Worm (Caenorhabditis elegans) whole organism, L3 larva: ENCODE data around the gene Y39B6A.9.

Source experiments
- R02D3.7 ChIP-seq: fragments of 150-350 bp; optimal IDR thresholded peaks from 2 replicates; lab custom pipeline; 2014; ENCODE audit warnings: missing biosample characterization, missing genetic modification characterization
- ZK546.5 ChIP-seq: sonication (generic microtip); optimal IDR thresholded peaks from 2 replicates; lab custom pipeline; 2017; ENCODE audit warnings: missing biosample characterization, missing genetic modification characterization
- aly-2 ChIP-seq: fragments of 150-350 bp; optimal IDR thresholded peaks from 2 replicates; lab custom pipeline; 2014; ENCODE audit warnings: missing biosample characterization, missing genetic modification characterization
- ama-1 ChIP-seq: fragments of 150-350 bp; optimal IDR thresholded peaks from 2 replicates; lab custom pipeline; 2018
- ceh-16 ChIP-seq: sonication (generic microtip); optimal IDR thresholded peaks from 2 replicates; lab custom pipeline; 2017; ENCODE audit warnings: missing biosample characterization, missing genetic modification characterization
- ceh-28 ChIP-seq: fragments of 150-350 bp; optimal IDR thresholded peaks from 2 replicates; lab custom pipeline; 2014; ENCODE audit warnings: missing biosample characterization, missing genetic modification reagents, missing genetic modification characterization
- ceh-82 ChIP-seq: fragments of 150-350 bp; optimal IDR thresholded peaks from 2 replicates; lab custom pipeline; 2014; ENCODE audit warnings: missing biosample characterization, missing genetic modification characterization
- ceh-9 ChIP-seq: sonication (generic microtip); optimal IDR thresholded peaks from 2 replicates; lab custom pipeline; 2018; ENCODE audit warnings: missing biosample characterization, missing genetic modification characterization
- egl-5 ChIP-seq: fragments of 150-350 bp; optimal IDR thresholded peaks from 2 replicates; lab custom pipeline; 2017; ENCODE audit warnings: missing biosample characterization, missing genetic modification reagents, missing genetic modification characterization, inconsistent platforms
- elt-2 ChIP-seq: sonication (generic microtip); optimal IDR thresholded peaks from 2 replicates; lab custom pipeline; 2016; ENCODE audit warnings: missing genetic modification reagents, mild to moderate bottlenecking, missing genetic modification characterization, missing compliant biosample characterization
- eor-1 ChIP-seq, 2 experiments: fragments of 150-350 bp; optimal IDR thresholded peaks; 2 replicates each; lab custom pipeline; 2014 to 2018; ENCODE audit warnings: missing biosample characterization in 2 of 2, missing genetic modification characterization in 2 of 2
- fkh-10 ChIP-seq: sonication (generic microtip); optimal IDR thresholded peaks from 2 replicates; lab custom pipeline; 2017; ENCODE audit warnings: missing biosample characterization, missing genetic modification reagents, missing genetic modification characterization
- fos-1 ChIP-seq: fragments of 150-350 bp; optimal IDR thresholded peaks from 2 replicates; lab custom pipeline; 2014; ENCODE audit warnings: missing biosample characterization, missing genetic modification characterization
- hmg-11 ChIP-seq: sonication (generic microtip); optimal IDR thresholded peaks from 2 replicates; lab custom pipeline; 2016; ENCODE audit warnings: missing genetic modification characterization, missing compliant biosample characterization
- jun-1 ChIP-seq: fragments of 150-350 bp; optimal IDR thresholded peaks from 2 replicates; lab custom pipeline; 2014; ENCODE audit warnings: missing biosample characterization, missing genetic modification reagents, missing genetic modification characterization
- lin-15B ChIP-seq: fragments of 150-350 bp; optimal IDR thresholded peaks from 2 replicates; lab custom pipeline; 2014; ENCODE audit warnings: missing biosample characterization, missing genetic modification characterization
- lsy-12 ChIP-seq: sonication (generic microtip); optimal IDR thresholded peaks from 2 replicates; lab custom pipeline; 2016; ENCODE audit warnings: mild to moderate bottlenecking, missing genetic modification characterization, missing compliant biosample characterization
- mdl-1 ChIP-seq: fragments of 150-350 bp; optimal IDR thresholded peaks from 2 replicates; lab custom pipeline; 2014; ENCODE audit warnings: missing biosample characterization, missing genetic modification characterization
- nhr-11 ChIP-seq: fragments of 150-350 bp; optimal IDR thresholded peaks from 2 replicates; lab custom pipeline; 2014; ENCODE audit warnings: missing biosample characterization, missing genetic modification characterization
- nhr-237 ChIP-seq: fragments of 150-350 bp; optimal IDR thresholded peaks from 2 replicates; lab custom pipeline; 2014; ENCODE audit warnings: missing biosample characterization, missing genetic modification characterization
- nhr-25 ChIP-seq: sonication (generic microtip); optimal IDR thresholded peaks from 2 replicates; lab custom pipeline; 2017; ENCODE audit warnings: missing biosample characterization, missing genetic modification characterization
- nhr-28 ChIP-seq: fragments of 150-350 bp; optimal IDR thresholded peaks from 2 replicates; lab custom pipeline; 2014; ENCODE audit warnings: missing biosample characterization, missing genetic modification characterization
- nhr-43 ChIP-seq: sonication (generic microtip); optimal IDR thresholded peaks from 2 replicates; lab custom pipeline; 2016; ENCODE audit warnings: mild to moderate bottlenecking, missing genetic modification characterization, missing compliant biosample characterization; ENCODE audit not compliant: poor library complexity, severe bottlenecking
- nhr-67 ChIP-seq: fragments of 150-350 bp; optimal IDR thresholded peaks from 2 replicates; lab custom pipeline; 2014; ENCODE audit warnings: missing biosample characterization, missing genetic modification characterization
- nhr-77 ChIP-seq: fragments of 150-350 bp; optimal IDR thresholded peaks from 2 replicates; lab custom pipeline; 2014; ENCODE audit warnings: missing biosample characterization, missing genetic modification characterization
- pha-4 ChIP-seq: fragments of 150-350 bp; optimal IDR thresholded peaks from 2 replicates; lab custom pipeline; 2014; ENCODE audit warnings: missing biosample characterization, missing genetic modification reagents, missing genetic modification characterization
- pqm-1 ChIP-seq: fragments of 150-350 bp; optimal IDR thresholded peaks from 2 replicates; lab custom pipeline; 2017; ENCODE audit warnings: missing biosample characterization, missing genetic modification characterization, inconsistent platforms
- skn-1 ChIP-seq: fragments of 150-350 bp; optimal IDR thresholded peaks from 2 replicates; lab custom pipeline; 2014; ENCODE audit warnings: missing biosample characterization, missing genetic modification characterization
- snpc-4 ChIP-seq: fragments of 150-350 bp; optimal IDR thresholded peaks from 2 replicates; lab custom pipeline; 2014; ENCODE audit warnings: missing biosample characterization, missing genetic modification characterization
- unc-39 ChIP-seq: sonication (generic microtip); optimal IDR thresholded peaks from 4 replicates; lab custom pipeline; 2017; ENCODE audit warnings: missing biosample characterization, missing genetic modification characterization
- unc-62 ChIP-seq: fragments of 150-350 bp; sonication (generic microtip); optimal IDR thresholded peaks from 4 replicates; lab custom pipeline; 2014; ENCODE audit warnings: missing biosample characterization, missing genetic modification reagents, missing genetic modification characterization
- zag-1 ChIP-seq: fragments of 150-350 bp; optimal IDR thresholded peaks from 2 replicates; lab custom pipeline; 2014; ENCODE audit warnings: missing biosample characterization, missing genetic modification characterization
- ztf-11 ChIP-seq: fragments of 150-350 bp; optimal IDR thresholded peaks from 2 replicates; lab custom pipeline; 2014; ENCODE audit warnings: missing biosample characterization, missing genetic modification characterization

The Y39B6A.9 gene

DNA sequence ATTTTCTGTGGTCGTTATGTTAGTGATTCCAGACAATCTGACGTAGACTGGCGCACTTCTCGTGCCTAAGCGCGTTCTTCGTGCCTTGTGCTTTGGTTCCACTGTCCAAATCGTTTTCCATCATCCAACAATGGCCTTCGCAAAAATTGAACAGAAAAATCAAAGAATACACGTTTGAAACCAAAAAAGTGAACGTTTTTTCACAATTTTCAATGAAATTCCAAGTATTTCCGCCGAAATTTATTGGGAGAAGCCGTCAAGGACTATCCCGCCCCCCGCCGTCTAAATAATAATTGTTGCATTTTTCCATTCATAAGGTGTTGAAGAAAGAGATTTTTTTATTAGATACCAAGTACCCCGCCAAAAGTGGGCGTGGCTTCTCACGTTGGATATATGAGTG, 4.2 kb downstream of the Y39B6A.9 start, which contains the start of gene cpg-23:
Gene cpg-23 (plus strand): TSS at position 301 of the 400 bp plus-strand sequence.
- TF ChIP-seq jun-1 (tag; lab: Kevin White, UChicago) (no peak), ztf-11 (tag; lab: Kevin White, UChicago) (no peak), ceh-9 (no peak)

DNA sequence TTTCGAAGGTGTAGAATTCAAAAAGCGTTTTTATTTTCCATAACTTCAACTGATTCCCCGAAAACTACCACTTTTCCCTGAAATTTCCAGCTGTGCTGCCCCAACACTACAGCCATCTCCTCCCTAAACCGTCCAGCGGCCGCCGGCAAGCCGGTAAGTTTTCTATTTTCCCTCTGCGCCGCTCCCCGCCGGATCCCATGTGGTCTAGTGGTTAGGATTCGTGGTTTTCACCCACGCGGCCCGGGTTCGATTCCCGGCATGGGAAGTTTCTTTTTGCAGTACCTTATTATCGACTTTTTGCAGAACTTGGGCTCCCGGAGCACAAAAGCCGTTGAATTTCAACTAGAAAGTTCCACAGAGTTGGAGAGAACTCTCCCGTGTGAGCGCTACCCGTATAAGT, 6.3 kb downstream of the Y39B6A.9 start:
- no peak for TF ChIP-seq ceh-16
- TF ChIP-seq hmg-11, result peak; percentile 52
- TF ChIP-seq, all 47 proteins: peak for 1

DNA sequence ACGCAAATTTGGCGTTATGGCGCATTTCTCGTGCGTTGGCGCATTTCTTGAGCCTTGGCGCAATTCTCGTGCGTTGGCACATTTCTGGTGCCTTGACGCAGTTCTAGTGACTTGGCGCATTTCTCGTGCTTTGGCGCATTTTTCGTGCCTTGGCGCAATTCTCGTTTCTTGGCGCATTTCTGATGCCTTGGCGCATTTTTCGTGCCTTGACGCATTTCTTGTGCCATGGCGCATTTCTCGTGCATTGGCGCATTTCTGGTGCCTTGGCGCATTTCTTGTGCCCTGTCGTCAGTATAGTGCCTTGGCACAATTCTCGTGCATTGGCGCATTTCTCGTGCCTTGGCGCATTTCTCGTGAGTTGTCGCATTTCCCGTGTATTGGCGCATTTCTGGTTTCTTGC, 12.0 kb downstream of the Y39B6A.9 start:
- TF ChIP-seq fos-1, result no peak
- TF ChIP-seq, all 47 proteins: peak for 0

DNA sequence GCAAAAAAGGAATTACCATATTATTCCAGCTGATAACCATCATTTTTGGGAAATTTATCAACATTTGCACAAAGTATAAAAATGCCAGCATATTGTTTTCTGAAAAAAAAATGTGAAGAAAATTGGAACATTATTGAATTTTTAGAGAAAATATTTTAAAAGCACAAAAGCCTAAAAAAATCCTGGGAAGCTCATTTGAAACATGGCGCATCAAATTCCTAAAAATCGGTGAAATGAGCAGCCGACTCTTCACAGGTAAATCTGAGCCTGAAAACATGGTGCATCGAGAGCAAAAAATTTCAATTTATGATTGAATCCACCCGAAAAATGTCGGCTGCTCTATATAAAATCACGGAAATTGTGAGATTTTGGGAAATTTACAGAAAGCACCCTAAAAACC, 12.8 kb downstream of the Y39B6A.9 start, which contains the start of gene Y39B6A.7:
Gene Y39B6A.7 (minus strand): TSS at position 101 of the 400 bp plus-strand sequence.
- TF ChIP-seq nhr-77, result no peak
- no peak for TF ChIP-seq ceh-28
- TF ChIP-seq elt-2 (tag; lab: Kevin White, UChicago), result no peak
- TF ChIP-seq aly-2, result no peak
- TF ChIP-seq fkh-10, result no peak
- TF ChIP-seq nhr-25 (tag; lab: Kevin White, UChicago), result no peak
- no peak for TF ChIP-seq lsy-12 (tag; lab: Kevin White, UChicago)
- no peak for TF ChIP-seq mdl-1
- no peak for TF ChIP-seq R02D3.7 (tag; lab: Kevin White, UChicago)

DNA sequence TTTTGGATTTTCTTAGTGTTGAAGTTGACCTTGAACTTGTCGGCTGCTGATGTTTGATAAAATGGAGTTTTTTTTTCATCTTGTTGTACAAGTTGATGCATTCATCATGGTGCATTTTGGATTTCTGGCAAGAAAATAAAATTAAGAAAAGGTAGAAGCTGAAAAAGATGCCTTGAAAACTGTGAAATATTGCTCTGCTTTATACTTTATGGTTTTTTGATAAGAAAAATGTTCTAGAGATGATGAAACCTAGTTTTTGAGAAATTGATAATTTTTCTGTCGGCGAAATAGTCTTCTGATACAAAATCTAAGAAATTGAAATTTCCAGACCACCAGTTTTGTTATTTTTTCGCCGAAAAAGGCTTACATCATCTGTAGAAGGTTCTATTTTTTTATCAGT, 16.0 kb downstream of the Y39B6A.9 start, which contains the start of gene Y39B6A.69:
Gene Y39B6A.69 (minus strand): TSS at position 101 of the 400 bp plus-strand sequence.
- TF ChIP-seq lsy-12 (tag; lab: Kevin White, UChicago) (no peak), ceh-16 (no peak), nhr-11 (tag; lab: Kevin White, UChicago) (no peak), unc-39 (tag; lab: Kevin White, UChicago) (no peak)
- TF ChIP-seq, all 47 proteins: peak for 0

DNA sequence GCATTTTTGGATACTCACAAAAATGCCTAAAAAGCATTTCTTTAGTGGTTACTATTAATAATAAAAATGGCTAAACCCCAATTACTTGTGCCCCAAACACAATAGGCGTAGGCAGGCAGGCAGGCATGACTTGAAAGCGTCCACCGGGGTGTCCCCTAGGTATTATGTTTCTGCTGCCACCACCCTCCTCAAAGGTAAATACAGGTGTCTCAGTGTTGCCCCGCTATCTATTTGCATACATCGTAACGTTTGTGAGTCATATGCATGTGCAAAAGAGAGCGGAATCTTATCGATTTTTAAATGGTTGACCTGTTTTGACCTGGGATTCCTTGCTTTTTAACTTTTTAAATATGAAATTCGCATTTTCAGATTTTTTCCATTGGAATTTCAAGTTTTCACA, 16.9 kb downstream of the Y39B6A.9 start:
- TF ChIP-seq pha-4 (tag; lab: Kevin White, UChicago) (peak; percentile 46), mdl-1 (no peak), eor-1 (tag; optimal IDR thresholded peaks at IDR 0.05; lab: Kevin White, UChicago) (no peak)

DNA sequence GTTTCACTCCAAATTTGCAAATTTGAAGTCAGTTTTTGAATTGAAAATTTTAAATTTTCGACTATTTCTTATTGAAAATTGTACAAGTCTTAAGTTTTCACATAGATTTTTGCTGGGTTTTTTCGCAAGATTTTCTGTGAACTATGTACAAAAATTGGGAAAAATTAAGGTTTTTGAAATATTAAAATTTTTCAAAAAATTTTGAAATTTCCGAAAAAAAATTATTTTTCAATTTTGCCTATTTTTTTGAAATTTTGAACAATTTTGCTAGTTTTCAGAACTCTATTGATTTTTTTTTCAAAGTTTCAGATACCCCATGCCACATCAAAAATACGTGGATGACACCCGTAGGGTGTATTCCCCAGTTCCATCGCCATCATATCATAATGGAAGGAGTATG, 17.5 kb downstream of the Y39B6A.9 start, which contains the start of gene tsp-13:
Gene tsp-13 (plus strand): TSS at position 301 of the 400 bp plus-strand sequence.
- no peak for TF ChIP-seq zag-1 (tag; lab: Kevin White, UChicago)
- no peak for TF ChIP-seq jun-1 (tag; lab: Kevin White, UChicago)
- no peak for TF ChIP-seq unc-39 (tag; lab: Kevin White, UChicago)
- no peak for TF ChIP-seq nhr-67 (tag; lab: Kevin White, UChicago)
- TF ChIP-seq unc-62, result no peak
- TF ChIP-seq skn-1 (tag; lab: Kevin White, UChicago), result no peak
- TF ChIP-seq nhr-28, result no peak
- no peak for TF ChIP-seq ztf-11 (tag; lab: Kevin White, UChicago)
- no peak for TF ChIP-seq ZK546.5
- no peak for TF ChIP-seq ceh-9

DNA sequence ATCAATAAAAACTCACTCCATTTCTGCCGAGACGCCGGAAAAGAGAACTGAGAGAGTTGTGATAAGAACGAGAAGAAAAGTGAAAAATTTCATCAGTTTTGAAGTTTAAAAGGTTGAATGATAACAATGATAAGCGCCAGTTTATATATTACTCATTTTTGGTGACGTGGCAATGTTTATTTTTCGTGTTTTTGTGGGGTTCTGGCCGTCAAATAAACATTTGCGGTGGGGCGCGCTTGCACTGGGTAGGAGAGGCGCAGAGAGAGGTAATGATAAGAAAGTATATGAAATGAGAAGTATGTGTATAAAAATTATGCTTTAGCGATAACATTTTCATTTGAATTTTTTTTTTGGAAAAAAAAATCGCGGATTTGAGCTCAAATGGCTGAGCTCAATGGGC, 22.4 kb downstream of the Y39B6A.9 start, which contains the start of gene Y39B6A.5:
Gene Y39B6A.5 (minus strand): TSS at position 214 of the 400 bp plus-strand sequence.
- TF ChIP-seq hmg-11 (peak; percentile 15), lin-15B (tag; lab: Kevin White, UChicago) (peak; percentile 2), aly-2 (no peak), elt-2 (tag; lab: Kevin White, UChicago) (peak; percentile 100), snpc-4 (peak; percentile 61), jun-1 (tag; lab: Kevin White, UChicago) (peak; percentile 96), nhr-11 (tag; lab: Kevin White, UChicago) (no peak), unc-39 (tag; lab: Kevin White, UChicago) (no peak), ama-1 (lab: Kevin White, UChicago) (no peak), ceh-82 (no peak), fos-1 (peak; percentile 69), ceh-28 (peak; percentile 54), skn-1 (tag; lab: Kevin White, UChicago) (peak; percentile 46), nhr-237 (no peak), pqm-1 (peak; percentile 94), ceh-16 (no peak), ceh-9 (no peak), nhr-25 (tag; lab: Kevin White, UChicago) (no peak), ztf-11 (tag; lab: Kevin White, UChicago) (no peak), egl-5 (no peak), pha-4 (tag; lab: Kevin White, UChicago) (peak; percentile 100), nhr-43 (tag; lab: Kevin White, UChicago) (no peak)
- TF ChIP-seq, all 47 proteins: peak for 10
